Worm (Caenorhabditis elegans) whole organism, early embryonic: Measurements from ENCODE around the gene usip-1.

Source experiments
- B0310.2 ChIP-seq: sonication (generic microtip); optimal IDR thresholded peaks from 2 replicates; lab custom pipeline; 2016; ENCODE audit warnings: mild to moderate bottlenecking, missing genetic modification characterization, missing compliant biosample characterization
- F13C5.2 ChIP-seq: sonication (generic microtip); optimal IDR thresholded peaks from 2 replicates; lab custom pipeline; 2017; ENCODE audit warnings: mild to moderate bottlenecking, missing genetic modification characterization, inconsistent platforms, missing compliant biosample characterization
- ceh-13 ChIP-seq: fragments of 200-800 bp; sonication (Bioruptor generic); optimal IDR thresholded peaks from 2 replicates; lab custom pipeline; 2018; ENCODE audit warnings: mild to moderate bottlenecking, missing genetic modification characterization, missing compliant biosample characterization
- ceh-36 ChIP-seq: sonication (generic microtip); optimal IDR thresholded peaks from 2 replicates; lab custom pipeline; 2016; ENCODE audit warnings: missing genetic modification characterization, inconsistent platforms, missing compliant biosample characterization
- flt-1 ChIP-seq: fragments of 200-800 bp; sonication (Bioruptor generic); IDR thresholded peaks from 2 replicates; pipeline ENCODE4 v1.3.6; 2022; ENCODE audit warnings: missing genetic modification characterization, missing compliant biosample characterization
- hmbx-1 ChIP-seq: sonication (generic microtip); optimal IDR thresholded peaks from 2 replicates; lab custom pipeline; 2016; ENCODE audit warnings: mild to moderate bottlenecking, missing genetic modification characterization, missing compliant biosample characterization
- hmg-4 ChIP-seq: fragments of 200-800 bp; sonication (Bioruptor generic); optimal IDR thresholded peaks from 2 replicates; lab custom pipeline; 2018; ENCODE audit warnings: mild to moderate bottlenecking, missing genetic modification characterization, missing compliant biosample characterization
- hnd-1 ChIP-seq: sonication (generic microtip); optimal IDR thresholded peaks from 2 replicates; lab custom pipeline; 2016; ENCODE audit warnings: missing genetic modification characterization, missing compliant biosample characterization
- pes-1 ChIP-seq: fragments of 200-800 bp; sonication (Bioruptor generic); IDR thresholded peaks from 2 replicates; pipeline ENCODE4 v1.3.6; 2022; ENCODE audit warnings: missing genetic modification reagents, missing genetic modification characterization, missing compliant biosample characterization
- scrt-1 ChIP-seq: fragments of 200-800 bp; sonication (Bioruptor generic); IDR thresholded peaks from 2 replicates; pipeline ENCODE4 v1.3.6; 2022; ENCODE audit warnings: missing genetic modification characterization, missing compliant biosample characterization
- sea-1 ChIP-seq: fragments of 200-800 bp; sonication (Bioruptor generic); conservative IDR thresholded peaks from 2 replicates; pipeline ENCODE4 v1.3.6; 2022; ENCODE audit warnings: missing genetic modification characterization, missing compliant biosample characterization
- tbx-11 ChIP-seq: fragments of 200-800 bp; sonication (Bioruptor generic); IDR thresholded peaks from 2 replicates; pipeline ENCODE4 v1.3.6; 2022; ENCODE audit warnings: missing genetic modification characterization, missing compliant biosample characterization
- tbx-37 ChIP-seq: fragments of 200-800 bp; sonication (Bioruptor generic); conservative IDR thresholded peaks from 2 replicates; pipeline ENCODE4 v1.3.6; 2022; ENCODE audit warnings: missing genetic modification reagents, missing genetic modification characterization, missing compliant biosample characterization
- tra-4 ChIP-seq: sonication (generic microtip); optimal IDR thresholded peaks from 2 replicates; lab custom pipeline; 2017; ENCODE audit warnings: missing genetic modification characterization, missing compliant biosample characterization

The usip-1 gene

DNA sequence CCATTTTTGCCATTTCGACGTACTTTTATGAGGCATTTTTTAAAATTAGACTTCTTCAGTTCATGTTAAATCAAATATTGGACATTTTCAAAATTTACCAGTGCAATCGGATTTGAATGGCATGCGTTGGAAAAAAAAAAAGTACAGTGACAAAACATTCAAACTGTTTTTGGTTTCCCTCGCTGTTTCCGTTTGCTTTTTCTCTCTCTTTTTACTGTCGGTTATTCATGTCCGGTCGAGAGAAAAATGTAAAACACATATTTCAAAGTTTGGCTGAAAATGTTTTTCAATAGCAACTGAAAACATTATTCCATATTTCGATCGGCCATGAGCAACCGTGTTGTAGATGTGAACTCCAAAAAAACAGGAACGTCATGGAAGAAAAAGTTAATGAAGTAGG lies 43.4 kb downstream of the usip-1 start, which contains the start of gene C27A7.3:
Gene C27A7.3 (plus strand): TSS at position 301 of the 400 bp plus-strand sequence.
- TF ChIP-seq B0310.2 (tag; lab: Kevin White, UChicago) = no peak
- TF ChIP-seq pes-1 (GFP tag; lab: Robert Waterston, UW) = no peak
- TF ChIP-seq flt-1 = no peak
- TF ChIP-seq scrt-1 = no peak
- no peak for TF ChIP-seq tbx-37 (GFP tag; lab: Robert Waterston, UW)
- TF ChIP-seq sea-1 (GFP tag; lab: Robert Waterston, UW) = no peak
- no peak for TF ChIP-seq hnd-1 (tag; lab: Kevin White, UChicago)
- TF ChIP-seq ceh-13 (GFP tag; lab: Kevin White, UChicago) = no peak
- no peak for TF ChIP-seq tra-4 (tag; lab: Kevin White, UChicago)
- TF ChIP-seq ceh-36 = no peak
- no peak for TF ChIP-seq tbx-11 (GFP tag; lab: Robert Waterston, UW)
- no peak for TF ChIP-seq F13C5.2 (tag; lab: Kevin White, UChicago)
- TF ChIP-seq hmg-4 (GFP tag; lab: Kevin White, UChicago) = no peak
- TF ChIP-seq hmbx-1 (tag; lab: Kevin White, UChicago) = no peak

DNA sequence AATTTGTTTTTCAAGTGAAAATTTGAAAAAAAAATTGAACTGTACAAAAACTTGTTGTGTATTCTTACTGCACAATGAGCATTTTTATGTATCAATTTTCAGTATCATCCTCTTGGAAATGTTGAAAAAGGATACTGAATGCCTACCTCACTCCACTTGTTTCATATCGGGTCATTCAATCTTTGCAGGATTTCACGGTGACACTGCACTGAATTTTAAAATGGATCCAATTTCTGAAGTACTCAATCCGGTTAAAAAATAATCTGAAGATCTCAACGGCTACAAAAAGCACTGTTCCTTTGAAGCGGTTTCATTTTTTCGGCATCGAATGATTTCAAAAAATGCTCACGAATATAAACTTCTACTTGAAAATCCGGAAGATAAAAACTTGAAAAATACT lies 46.1 kb downstream of the usip-1 start:
- no peak for TF ChIP-seq ceh-36
